Worm (Caenorhabditis elegans) whole organism, L4/young adult: ENCODE measurements around the gene C46C11.3.

Source experiments
- W03F9.2 ChIP-seq: fragments of 150-350 bp; optimal IDR thresholded peaks from 2 replicates; lab custom pipeline; 2014; ENCODE audit warnings: missing biosample characterization, missing genetic modification characterization
- dao-5 ChIP-seq: sonication (generic microtip); optimal IDR thresholded peaks from 2 replicates; lab custom pipeline; 2016; ENCODE audit warnings: missing genotype, missing genetic modification characterization, moderate library complexity, missing compliant biosample characterization
- him-1 ChIP-seq: sonication (generic microtip); optimal IDR thresholded peaks from 2 replicates; lab custom pipeline; 2016; ENCODE audit warnings: missing genotype, missing genetic modification reagents, missing genetic modification characterization, missing compliant biosample characterization

Gene C46C11.3

ce11 chrX:4662964-4663684, 41.0 kb downstream of the C46C11.3 start:
- no peak for TF ChIP-seq him-1
- TF ChIP-seq dao-5 (tag; lab: Kevin White, UChicago) = no peak
- TF ChIP-seq W03F9.2 (tag; lab: Kevin White, UChicago) = no peak

- TF ChIP-seq him-1 = no peak
These were observed 42.5 kb downstream of the C46C11.3 start for ce11 chrX:4664649-4665048.

- TF ChIP-seq dao-5 (tag; lab: Kevin White, UChicago) = no peak
- no peak for TF ChIP-seq him-1
- TF ChIP-seq W03F9.2 (tag; lab: Kevin White, UChicago) = no peak
These were observed 45.7 kb downstream of the C46C11.3 start, which contains the start of gene mfsd-12 for ce11 chrX:4667788-4668187. mfsd-12 (plus strand) TSS chrX:4668088.

ce11 chrX:4671837-4672236, 49.7 kb downstream of the C46C11.3 start:
- TF ChIP-seq him-1 = no peak
- no peak for TF ChIP-seq W03F9.2 (tag; lab: Kevin White, UChicago)
- no peak for TF ChIP-seq dao-5 (tag; lab: Kevin White, UChicago)

ce11 chrX:4673165-4673756, 51.1 kb downstream of the C46C11.3 start, which contains the start of gene tmem-135:
tmem-135 (plus strand) TSS chrX:4673706.
- TF ChIP-seq W03F9.2 (tag; lab: Kevin White, UChicago) = no peak
- no peak for TF ChIP-seq him-1
- no peak for TF ChIP-seq dao-5 (tag; lab: Kevin White, UChicago)

ce11 chrX:4676702-4677101, 54.6 kb downstream of the C46C11.3 start:
- no peak for TF ChIP-seq W03F9.2 (tag; lab: Kevin White, UChicago)
- no peak for TF ChIP-seq him-1
- TF ChIP-seq dao-5 (tag; lab: Kevin White, UChicago) = no peak

- TF ChIP-seq W03F9.2 (tag; lab: Kevin White, UChicago) (no peak), him-1 (no peak), dao-5 (tag; lab: Kevin White, UChicago) (no peak)
These were observed 55.9 kb downstream of the C46C11.3 start, which contains the start of gene flp-11 for ce11 chrX:4678029-4678428. flp-11 (minus strand) TSS chrX:4678129.
